Fruit fly (Drosophila melanogaster) Kc167 (cell line): ENCODE measurements around the gene CG17327.

Experiments used
- Myc ChIP-seq: fragments of >200 bp; optimal IDR thresholded peaks from 2 replicates; lab custom pipeline; 2017; ENCODE audit warnings: missing external identifiers
- insv ChIP-seq: fragments of >200 bp; optimal IDR thresholded peaks from 3 replicates; lab custom pipeline; 2018; ENCODE audit warnings: missing external identifiers
- psq ChIP-seq: fragments of >200 bp; optimal IDR thresholded peaks from 2 replicates; lab custom pipeline; 2017; ENCODE audit warnings: missing external identifiers
- ttk ChIP-seq: sonication (Bioruptor generic); optimal IDR thresholded peaks from 2 replicates; lab custom pipeline; 2017; ENCODE audit warnings: missing external identifiers

dm6 chr3R:13011621-13011963, 14.1 kb upstream of the CG17327 start, which contains the start of gene CtBP:
- TF ChIP-seq psq (no peak), ttk (lab: Kevin White, UChicago) (no peak), Myc (lab: Kevin White, UChicago) (no peak), insv (lab: Kevin White, UChicago) (no peak)
